Fruit fly (Drosophila melanogaster): ENCODE data around the gene Leash.

Leash gene

dm6 chr3R:10886462-10887315 lies 1.3 kb downstream of the Leash start:
- TF ChIP-seq gl (tag; optimal IDR thresholded peaks at IDR 0.05) (peak; percentile 41), Pif1A (GFP tag; optimal IDR thresholded peaks at IDR 0.05) (peak; percentile 91), Pif1B (GFP tag; optimal IDR thresholded peaks at IDR 0.05) (peak; percentile 86), CG9948 (tag; optimal IDR thresholded peaks at IDR 0.05) (peak; percentile 83), CG4496 (GFP tag; IDR thresholded peaks at IDR 0.05) (peak; percentile 93), CG34367 (tag; optimal IDR thresholded peaks at IDR 0.05) (peak; percentile 80), CG15710 (tag; optimal IDR thresholded peaks at IDR 0.05) (peak; percentile 89), CG17806 (tag; optimal IDR thresholded peaks at IDR 0.05) (peak; percentile 86), CG13204 (GFP tag; optimal IDR thresholded peaks at IDR 0.05) (peak; percentile 64), rn (GFP tag; IDR thresholded peaks at IDR 0.05) (peak; percentile 38), EcR (GFP tag; optimal IDR thresholded peaks at IDR 0.05) (peak; percentile 24), Ets98B (GFP tag; IDR thresholded peaks at IDR 0.05) (peak; percentile 86), CG32121 (GFP tag; IDR thresholded peaks at IDR 0.05) (peak; percentile 93), CG10348 (GFP tag; IDR thresholded peaks at IDR 0.05) (peak; percentile 69; the same call in 1 of the 2 replicates), D1 (tag; optimal IDR thresholded peaks at IDR 0.05) (peak; percentile 66), Snoo (tag; optimal IDR thresholded peaks at IDR 0.05) (peak; percentile 87), CG14655 (GFP tag; optimal IDR thresholded peaks at IDR 0.05) (peak; percentile 90), CG8159 (tag; optimal IDR thresholded peaks at IDR 0.05) (peak; percentile 89), fd96Ca (GFP tag; IDR thresholded peaks at IDR 0.05) (peak; percentile 78), CG12605 (GFP tag; IDR thresholded peaks at IDR 0.05) (peak; percentile 81), CG8301 (tag; optimal IDR thresholded peaks at IDR 0.05) (peak; percentile 89)

- TF ChIP-seq CG12605 (GFP tag; IDR thresholded peaks at IDR 0.05) (no peak), CG10348 (GFP tag; IDR thresholded peaks at IDR 0.05) (no peak), Pif1A (GFP tag; optimal IDR thresholded peaks at IDR 0.05) (no peak), CG17806 (tag; optimal IDR thresholded peaks at IDR 0.05) (no peak), CG32121 (GFP tag; IDR thresholded peaks at IDR 0.05) (no peak), gl (tag; optimal IDR thresholded peaks at IDR 0.05) (no peak), Pif1B (GFP tag; optimal IDR thresholded peaks at IDR 0.05) (no peak), Snoo (tag; optimal IDR thresholded peaks at IDR 0.05) (no peak), CG9948 (tag; optimal IDR thresholded peaks at IDR 0.05) (no peak), CG14655 (GFP tag; optimal IDR thresholded peaks at IDR 0.05) (no peak), CG13204 (GFP tag; optimal IDR thresholded peaks at IDR 0.05) (no peak), CG34367 (tag; optimal IDR thresholded peaks at IDR 0.05) (no peak), rn (GFP tag; IDR thresholded peaks at IDR 0.05) (no peak)
Observed at dm6 chr3R:10888300-10888632, 2.9 kb downstream of the Leash start.

dm6 chr3R:10888633-10889519 lies 3.5 kb downstream of the Leash start:
- TF ChIP-seq CG8301 (tag; optimal IDR thresholded peaks at IDR 0.05) (peak; percentile 51), CG9948 (tag; optimal IDR thresholded peaks at IDR 0.05) (no peak), CG14655 (GFP tag; optimal IDR thresholded peaks at IDR 0.05) (peak; percentile 74), Snoo (tag; optimal IDR thresholded peaks at IDR 0.05) (peak; percentile 26), gl (tag; optimal IDR thresholded peaks at IDR 0.05) (peak; percentile 94), CG10348 (GFP tag; IDR thresholded peaks at IDR 0.05) (no peak), rn (GFP tag; IDR thresholded peaks at IDR 0.05) (peak; percentile 28; the same call in 1 of the 2 replicates), Pif1A (GFP tag; optimal IDR thresholded peaks at IDR 0.05) (peak; percentile 56), CG34367 (tag; optimal IDR thresholded peaks at IDR 0.05) (peak; percentile 36), fd96Ca (GFP tag; IDR thresholded peaks at IDR 0.05) (peak; percentile 71), CG32121 (GFP tag; IDR thresholded peaks at IDR 0.05) (peak; percentile 57; the same call in 1 of the 2 replicates), CG15710 (tag; optimal IDR thresholded peaks at IDR 0.05) (peak; percentile 35), Ets98B (GFP tag; IDR thresholded peaks at IDR 0.05) (peak; percentile 82), CG4496 (GFP tag; IDR thresholded peaks at IDR 0.05) (peak; percentile 78), Pif1B (GFP tag; optimal IDR thresholded peaks at IDR 0.05) (peak; percentile 54), CG12605 (GFP tag; IDR thresholded peaks at IDR 0.05) (peak; percentile 90), CG13204 (GFP tag; optimal IDR thresholded peaks at IDR 0.05) (peak; percentile 90), EcR (GFP tag; optimal IDR thresholded peaks at IDR 0.05) (peak; percentile 24), D1 (tag; optimal IDR thresholded peaks at IDR 0.05) (peak; percentile 7), CG17806 (tag; optimal IDR thresholded peaks at IDR 0.05) (peak; percentile 37), CG8159 (tag; optimal IDR thresholded peaks at IDR 0.05) (peak; percentile 60)

dm6 chr3R:10889520-10889887 lies 4.2 kb downstream of the Leash start, which contains the start of gene Ak3:
Gene Ak3 (minus strand): TSS chr3R:10889588.
- TF ChIP-seq CG12605 (GFP tag; IDR thresholded peaks at IDR 0.05) (no peak), CG17806 (tag; optimal IDR thresholded peaks at IDR 0.05) (no peak), CG8301 (tag; optimal IDR thresholded peaks at IDR 0.05) (no peak), CG10348 (GFP tag; IDR thresholded peaks at IDR 0.05) (no peak), CG9948 (tag; optimal IDR thresholded peaks at IDR 0.05) (no peak), CG13204 (GFP tag; optimal IDR thresholded peaks at IDR 0.05) (no peak), rn (GFP tag; IDR thresholded peaks at IDR 0.05) (no peak)

dm6 chr3R:10893327-10893726 lies 8.0 kb downstream of the Leash start, which contains the start of gene CG6621:
Gene CG6621 (minus strand): TSS chr3R:10893531.
- no peak for TF ChIP-seq rn (GFP tag; IDR thresholded peaks at IDR 0.05)
- no peak for TF ChIP-seq CG34367 (tag; optimal IDR thresholded peaks at IDR 0.05)
- no peak for TF ChIP-seq CG8301 (tag; optimal IDR thresholded peaks at IDR 0.05)
- TF ChIP-seq CG14655 (GFP tag; optimal IDR thresholded peaks at IDR 0.05) = no peak
- no peak for TF ChIP-seq Snoo (tag; optimal IDR thresholded peaks at IDR 0.05)
- TF ChIP-seq Pif1A (GFP tag; optimal IDR thresholded peaks at IDR 0.05) = no peak
- TF ChIP-seq Ets98B (GFP tag; IDR thresholded peaks at IDR 0.05) = no peak
- TF ChIP-seq CG9948 (tag; optimal IDR thresholded peaks at IDR 0.05) = no peak
